Fruit fly (Drosophila melanogaster) whole organism, prepupa: Measurements from ENCODE around the gene ORMDL.

Source experiments
- Blimp-1 ChIP-seq: fragments of 200-800 bp; sonication (Bioruptor generic); optimal IDR thresholded peaks from 3 replicates; lab custom pipeline; 2017; ENCODE audit warnings: missing biosample characterization, missing genetic modification characterization, mild to moderate bottlenecking, moderate library complexity, missing genetic modification reagents
- CG10631 ChIP-seq: fragments of 200-800 bp; sonication (Bioruptor generic); optimal IDR thresholded peaks from 2 replicates; lab custom pipeline; 2016; ENCODE audit warnings: missing biosample characterization, missing genetic modification characterization
- CG10669 ChIP-seq: fragments of 200-800 bp; sonication (Bioruptor generic); optimal IDR thresholded peaks from 3 replicates; lab custom pipeline; 2018; ENCODE audit warnings: missing biosample characterization, mild to moderate bottlenecking, missing genetic modification characterization, moderate library complexity
- CG11294 ChIP-seq: fragments of 200-800 bp; sonication (Bioruptor generic); IDR thresholded peaks from 2 replicates; pipeline ENCODE4 v1.3.6; 2022; ENCODE audit warnings: missing biosample characterization, missing genetic modification characterization
- CG11902 ChIP-seq: fragments of 200-800 bp; sonication (Bioruptor generic); optimal IDR thresholded peaks from 3 replicates; lab custom pipeline; 2016; ENCODE audit warnings: missing biosample characterization, missing genetic modification characterization
- CG15336 ChIP-seq: fragments of 200-800 bp; sonication (Bioruptor generic); IDR thresholded peaks from 2 replicates; pipeline ENCODE4 v1.3.6; 2022; ENCODE audit warnings: missing biosample characterization, missing genetic modification characterization
- CG1621 ChIP-seq: fragments of 200-800 bp; sonication (Bioruptor generic); optimal IDR thresholded peaks from 3 replicates; lab custom pipeline; 2018; ENCODE audit warnings: missing biosample characterization, mild to moderate bottlenecking, missing genetic modification characterization
- CG16779 ChIP-seq: fragments of 200-800 bp; sonication (Bioruptor generic); optimal IDR thresholded peaks from 3 replicates; lab custom pipeline; 2017; ENCODE audit warnings: missing biosample characterization, mild to moderate bottlenecking, missing genetic modification characterization
- CG3032 ChIP-seq: fragments of 200-800 bp; optimal IDR thresholded peaks from 2 replicates; lab custom pipeline; 2019; ENCODE audit warnings: missing biosample characterization, mild to moderate bottlenecking, missing genetic modification characterization, moderate library complexity
- CG32006 ChIP-seq: fragments of 200-800 bp; sonication (Bioruptor generic); optimal IDR thresholded peaks from 3 replicates; lab custom pipeline; 2017; ENCODE audit warnings: missing biosample characterization, mild to moderate bottlenecking, missing genetic modification characterization
- CG34406 ChIP-seq: fragments of 200-800 bp; sonication (Bioruptor generic); optimal IDR thresholded peaks from 3 replicates; lab custom pipeline; 2016; ENCODE audit warnings: missing biosample characterization, missing genetic modification characterization
- CG3919 ChIP-seq: fragments of 200-800 bp; sonication (Bioruptor generic); optimal IDR thresholded peaks from 3 replicates; lab custom pipeline; 2016; ENCODE audit warnings: missing biosample characterization, missing genetic modification characterization
- CG4318 ChIP-seq: fragments of 200-800 bp; sonication (Bioruptor generic); optimal IDR thresholded peaks from 3 replicates; lab custom pipeline; 2017; ENCODE audit warnings: missing biosample characterization, mild to moderate bottlenecking, missing genetic modification characterization
- CG6163 ChIP-seq: fragments of 200-800 bp; sonication (Bioruptor generic); IDR thresholded peaks from 3 replicates; pipeline ENCODE4 v1.3.6; 2022; ENCODE audit warnings: missing biosample characterization, missing genetic modification characterization
- CG6276 ChIP-seq: fragments of 200-800 bp; sonication (Bioruptor generic); optimal IDR thresholded peaks from 2 replicates; lab custom pipeline; 2017; ENCODE audit warnings: missing biosample characterization, mild to moderate bottlenecking, missing genetic modification characterization
- CG6792 ChIP-seq: fragments of 200-800 bp; sonication (Bioruptor generic); optimal IDR thresholded peaks from 3 replicates; lab custom pipeline; 2016; ENCODE audit warnings: missing biosample characterization, missing genetic modification characterization
- CG6854 ChIP-seq: fragments of 200-800 bp; sonication (Bioruptor generic); optimal IDR thresholded peaks from 2 replicates; lab custom pipeline; 2017; ENCODE audit warnings: missing biosample characterization, mild to moderate bottlenecking, missing genetic modification characterization
- CG7368 ChIP-seq: fragments of 200-800 bp; sonication (Bioruptor generic); optimal IDR thresholded peaks from 3 replicates; lab custom pipeline; 2016; ENCODE audit warnings: missing biosample characterization, missing genetic modification characterization
- CG8119 ChIP-seq: fragments of 200-800 bp; sonication (Bioruptor generic); IDR thresholded peaks from 3 replicates; pipeline ENCODE4 v1.3.6; 2022; ENCODE audit warnings: missing biosample characterization, missing genetic modification characterization
- Eip75B ChIP-seq: fragments of 200-800 bp; sonication (Bioruptor generic); optimal IDR thresholded peaks from 3 replicates; lab custom pipeline; 2016; ENCODE audit warnings: missing biosample characterization, missing genetic modification characterization
- Eip78C ChIP-seq: fragments of 200-800 bp; sonication (Bioruptor generic); peaks from one replicate; lab custom pipeline; 2016; ENCODE audit warnings: missing biosample characterization, missing genetic modification characterization
- Eip93F ChIP-seq: fragments of 200-800 bp; sonication (Bioruptor generic); optimal IDR thresholded peaks from 2 replicates; lab custom pipeline; 2016; ENCODE audit warnings: missing biosample characterization, mild to moderate bottlenecking, missing genetic modification characterization
- Ets21C ChIP-seq: fragments of 200-800 bp; sonication (Bioruptor generic); optimal IDR thresholded peaks from 3 replicates; lab custom pipeline; 2016; ENCODE audit warnings: missing biosample characterization, missing genetic modification characterization
- Ets96B ChIP-seq: fragments of 200-800 bp; optimal IDR thresholded peaks from 2 replicates; lab custom pipeline; 2019; ENCODE audit warnings: missing biosample characterization, mild to moderate bottlenecking, missing genetic modification characterization, moderate library complexity
- Gug ChIP-seq: fragments of 200-800 bp; sonication (Bioruptor generic); IDR thresholded peaks from 2 replicates; pipeline ENCODE4 v1.3.6; 2022; ENCODE audit warnings: missing biosample characterization, missing genetic modification characterization
- Hr38 ChIP-seq: sonication (Bioruptor generic); optimal IDR thresholded peaks from 2 replicates; lab custom pipeline; 2016; ENCODE audit warnings: missing biosample characterization, missing genetic modification characterization
- Hr39 ChIP-seq: fragments of 200-800 bp; sonication (Bioruptor generic); optimal IDR thresholded peaks from 2 replicates; lab custom pipeline; 2016; ENCODE audit warnings: missing biosample characterization, missing genetic modification characterization
- Hr4 ChIP-seq: fragments of 200-800 bp; sonication (Bioruptor generic); optimal IDR thresholded peaks from 3 replicates; lab custom pipeline; 2016; ENCODE audit warnings: missing biosample characterization, missing genetic modification characterization
- Lpt ChIP-seq: fragments of 200-800 bp; sonication (Bioruptor generic); optimal IDR thresholded peaks from 3 replicates; lab custom pipeline; 2016; ENCODE audit warnings: missing biosample characterization, missing genetic modification characterization
- Met ChIP-seq: fragments of 200-800 bp; sonication (Bioruptor generic); optimal IDR thresholded peaks from 3 replicates; lab custom pipeline; 2016; ENCODE audit warnings: missing biosample characterization, missing genetic modification characterization
- OdsH ChIP-seq: fragments of 200-800 bp; sonication (Bioruptor generic); optimal IDR thresholded peaks from 3 replicates; lab custom pipeline; 2016; ENCODE audit warnings: missing biosample characterization, missing genetic modification characterization
- Sox102F ChIP-seq: fragments of 200-800 bp; sonication (Bioruptor generic); optimal IDR thresholded peaks from 2 replicates; lab custom pipeline; 2016; ENCODE audit warnings: missing biosample characterization, mild to moderate bottlenecking, missing genetic modification characterization
- Sox14 ChIP-seq: fragments of 200-800 bp; sonication (Bioruptor generic); optimal IDR thresholded peaks from 3 replicates; lab custom pipeline; 2016; ENCODE audit warnings: missing biosample characterization, missing genetic modification characterization
- achi ChIP-seq: fragments of 200-800 bp; sonication (Bioruptor generic); optimal IDR thresholded peaks from 3 replicates; lab custom pipeline; 2016; ENCODE audit warnings: missing biosample characterization, missing genetic modification characterization
- acj6 ChIP-seq: fragments of 200-800 bp; sonication (Bioruptor generic); optimal IDR thresholded peaks from 3 replicates; lab custom pipeline; 2016; ENCODE audit warnings: missing biosample characterization, missing genetic modification characterization
- esn ChIP-seq: fragments of 200-800 bp; sonication (Bioruptor generic); optimal IDR thresholded peaks from 2 replicates; lab custom pipeline; 2016; ENCODE audit warnings: missing biosample characterization, mild to moderate bottlenecking, missing genetic modification characterization, moderate library complexity
- fd85E ChIP-seq: fragments of 200-800 bp; sonication (Bioruptor generic); optimal IDR thresholded peaks from 3 replicates; lab custom pipeline; 2016; ENCODE audit warnings: missing biosample characterization, missing genetic modification characterization
- fkh ChIP-seq: fragments of 200-800 bp; sonication (Bioruptor generic); optimal IDR thresholded peaks from 3 replicates; lab custom pipeline; 2017; ENCODE audit warnings: missing biosample characterization, mild to moderate bottlenecking, missing genetic modification characterization, moderate library complexity
- lz ChIP-seq: fragments of 200-800 bp; sonication (Bioruptor generic); optimal IDR thresholded peaks from 3 replicates; lab custom pipeline; 2016; ENCODE audit warnings: missing biosample characterization, missing genetic modification characterization
- net ChIP-seq: fragments of 200-800 bp; sonication (Bioruptor generic); optimal IDR thresholded peaks from 3 replicates; lab custom pipeline; 2016; ENCODE audit warnings: missing biosample characterization, missing genetic modification characterization
- pdm3 ChIP-seq: fragments of 200-800 bp; sonication (Bioruptor generic); optimal IDR thresholded peaks from 3 replicates; lab custom pipeline; 2016; ENCODE audit warnings: missing biosample characterization, missing genetic modification characterization
- salr ChIP-seq, 2 experiments: fragments of 200-800 bp; sonication (Bioruptor generic); optimal IDR thresholded peaks; 3 replicates each; lab custom pipeline; 2016 to 2018; ENCODE audit warnings: missing biosample characterization in 2 of 2, missing genetic modification characterization in 2 of 2, mild to moderate bottlenecking in 1 of 2
- spab ChIP-seq: fragments of 200-800 bp; sonication (Bioruptor generic); optimal IDR thresholded peaks from 2 replicates; lab custom pipeline; 2017; ENCODE audit warnings: missing biosample characterization, mild to moderate bottlenecking, missing genetic modification characterization, missing genetic modification reagents
- ss ChIP-seq, 2 experiments: fragments of 200-800 bp; sonication (Bioruptor generic); optimal IDR thresholded peaks; 2 replicates in 1 of 2; 3 replicates in 1 of 2; lab custom pipeline; 2017 to 2018; ENCODE audit warnings: mild to moderate bottlenecking in 2 of 2, missing biosample characterization in 2 of 2, missing genetic modification characterization in 2 of 2, moderate library complexity in 1 of 2
- svp ChIP-seq: fragments of 200-800 bp; sonication (Bioruptor generic); peaks from one replicate; lab custom pipeline; 2016; ENCODE audit warnings: missing biosample characterization, missing genetic modification characterization
- topi ChIP-seq: fragments of 200-800 bp; sonication (Bioruptor generic); optimal IDR thresholded peaks from 3 replicates; lab custom pipeline; 2016; ENCODE audit warnings: missing biosample characterization, missing genetic modification characterization
- vri ChIP-seq: fragments of 200-800 bp; sonication (Bioruptor generic); optimal IDR thresholded peaks from 3 replicates; lab custom pipeline; 2016; ENCODE audit warnings: missing biosample characterization, mild to moderate bottlenecking, missing genetic modification characterization

The ORMDL gene

DNA sequence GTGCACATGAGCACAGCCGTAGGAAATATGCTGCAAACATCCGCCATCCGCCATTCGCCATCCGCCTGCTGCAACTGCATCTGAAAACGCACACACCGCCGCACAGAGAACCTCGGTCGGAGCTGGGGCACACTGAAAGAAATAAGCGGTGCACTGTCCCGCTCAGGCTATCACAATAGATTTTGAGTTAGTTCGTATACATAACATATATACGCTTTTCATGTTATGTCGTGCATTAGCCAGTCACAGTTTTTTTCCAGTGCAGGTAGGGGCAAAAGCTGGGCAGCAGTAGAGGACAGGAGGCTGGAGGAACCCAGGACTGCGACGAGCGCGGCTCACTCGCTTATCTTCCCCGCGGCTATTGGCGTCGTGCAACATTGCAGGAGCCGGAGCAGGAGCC lies 40.7 kb upstream of the ORMDL start (continued):
- TF ChIP-seq CG3032 (tag; lab: Kevin White, UChicago), result peak; percentile 48
- peak; percentile 60 for TF ChIP-seq topi (GFP tag; lab: Kevin White, UChicago)
- TF ChIP-seq Hr39 (GFP tag; lab: Kevin White, UChicago), result peak; percentile 66
- peak; percentile 59 for TF ChIP-seq Eip75B (GFP tag; lab: Kevin White, UChicago)
- peak; percentile 47 for TF ChIP-seq spab
- TF ChIP-seq CG3919 (GFP tag; lab: Kevin White, UChicago), result peak; percentile 68
- peak; percentile 40 for TF ChIP-seq CG11902 (GFP tag; lab: Kevin White, UChicago)
- no peak for TF ChIP-seq CG6276
- TF ChIP-seq CG32006 (GFP tag; lab: Kevin White, UChicago), result no peak
- peak; percentile 33 for TF ChIP-seq Ets21C
- no peak for TF ChIP-seq CG4318 (GFP tag; lab: Kevin White, UChicago)
- peak; percentile 74 for TF ChIP-seq esn (GFP tag; lab: Kevin White, UChicago)
- peak; percentile 82 for TF ChIP-seq svp (GFP tag; lab: Kevin White, UChicago)
- TF ChIP-seq achi (GFP tag; lab: Kevin White, UChicago), result peak; percentile 42
- TF ChIP-seq Ets96B (tag; lab: Kevin White, UChicago), result peak; percentile 43
- TF ChIP-seq salr (GFP tag; optimal IDR thresholded peaks at IDR 0.05; lab: Kevin White, UChicago), result peak in 1 of 2 experiments; percentile 37
- TF ChIP-seq acj6 (GFP tag; lab: Kevin White, UChicago), result peak; percentile 55
- peak; percentile 46 for TF ChIP-seq vri (GFP tag; lab: Kevin White, UChicago)
- TF ChIP-seq OdsH, result peak; percentile 48
- TF ChIP-seq CG7368, result peak; percentile 34
- TF ChIP-seq Lpt, result no peak
- peak; percentile 15 for TF ChIP-seq net
- no peak for TF ChIP-seq Hr38 (GFP tag; lab: Kevin White, UChicago)
- no peak for TF ChIP-seq Gug
- TF ChIP-seq Blimp-1, result no peak
- TF ChIP-seq fd85E (GFP tag; lab: Kevin White, UChicago), result no peak
- TF ChIP-seq Sox102F (GFP tag; lab: Kevin White, UChicago), result peak; percentile 67

DNA sequence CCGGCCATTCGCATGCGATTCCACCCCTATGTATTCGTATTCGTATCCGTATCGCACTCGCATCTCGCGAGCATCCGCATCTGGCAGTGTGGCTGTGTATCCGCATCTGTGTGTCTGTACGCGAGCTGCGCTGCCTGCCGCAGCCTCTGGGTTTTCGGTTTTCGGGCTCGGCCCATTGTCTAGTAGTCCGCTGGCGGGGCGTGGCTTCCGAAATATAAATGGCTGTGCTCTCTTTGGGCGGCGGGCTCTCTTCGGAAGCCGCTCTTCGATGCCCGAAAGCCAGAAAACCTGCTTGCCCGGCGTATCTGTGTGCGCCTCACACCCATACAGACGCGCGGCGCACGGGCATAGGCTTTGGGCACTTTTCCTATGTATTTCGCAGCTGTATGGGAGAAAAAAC lies 36.8 kb upstream of the ORMDL start:
- peak; percentile 33; the same call in 2 of the 3 replicates for TF ChIP-seq CG8119 (GFP tag; lab: Robert Waterston, UW)
- TF ChIP-seq esn (GFP tag; lab: Kevin White, UChicago), result no peak
- TF ChIP-seq svp (GFP tag; lab: Kevin White, UChicago), result peak; percentile 6
- TF ChIP-seq CG10669 (GFP tag; lab: Kevin White, UChicago), result no peak
- no peak for TF ChIP-seq CG6792
- no peak for TF ChIP-seq CG16779 (tag; lab: Kevin White, UChicago)
- peak; percentile 46 for TF ChIP-seq Eip78C
- TF ChIP-seq ss (GFP tag; optimal IDR thresholded peaks at IDR 0.05; lab: Kevin White, UChicago), result peak in 1 of 2 experiments; percentile 3

DNA sequence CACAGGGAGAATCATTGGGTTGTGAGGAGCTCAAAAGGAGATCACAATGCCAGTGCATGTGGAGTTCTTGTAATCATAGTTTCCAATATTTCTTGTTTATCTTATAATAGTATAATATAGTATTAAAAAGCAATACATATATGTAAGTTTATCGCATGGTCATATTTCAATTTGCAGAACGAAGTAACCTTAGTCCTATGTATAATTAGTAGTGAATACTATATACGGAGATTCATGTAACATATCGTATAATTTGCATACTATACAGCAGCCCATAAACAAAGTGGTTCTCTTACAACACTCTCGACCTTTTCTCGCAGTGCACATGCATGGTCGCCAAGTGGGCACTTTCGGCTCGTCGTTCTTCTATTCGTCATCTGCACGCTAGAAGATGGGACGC lies 32.8 kb upstream of the ORMDL start:
- TF ChIP-seq CG3919 (GFP tag; lab: Kevin White, UChicago) (peak; percentile 25), acj6 (GFP tag; lab: Kevin White, UChicago) (peak; percentile 13), CG6854 (GFP tag; lab: Kevin White, UChicago) (no peak), Sox14 (GFP tag; lab: Kevin White, UChicago) (no peak), Hr4 (GFP tag; lab: Kevin White, UChicago) (no peak), CG3032 (tag; lab: Kevin White, UChicago) (peak; percentile 39), Ets21C (no peak), lz (GFP tag; lab: Kevin White, UChicago) (no peak), Eip93F (GFP tag; lab: Kevin White, UChicago) (no peak), fkh (GFP tag; lab: Kevin White, UChicago) (no peak), CG11294 (GFP tag; lab: Robert Waterston, UW) (no peak), CG7368 (no peak), CG32006 (GFP tag; lab: Kevin White, UChicago) (no peak), pdm3 (no peak), topi (GFP tag; lab: Kevin White, UChicago) (no peak), CG10631 (GFP tag; lab: Kevin White, UChicago) (peak; percentile 45), Hr38 (GFP tag; lab: Kevin White, UChicago) (no peak), CG6163 (GFP tag; lab: Robert Waterston, UW) (no peak), CG1621 (tag; lab: Kevin White, UChicago) (no peak), Ets96B (tag; lab: Kevin White, UChicago) (peak; percentile 42), Sox102F (GFP tag; lab: Kevin White, UChicago) (no peak), ss (GFP tag; optimal IDR thresholded peaks at IDR 0.05; lab: Kevin White, UChicago) (peak in 1 of 2 experiments; percentile 48), Eip75B (GFP tag; lab: Kevin White, UChicago) (no peak), CG34406 (GFP tag; lab: Kevin White, UChicago) (peak; percentile 9), Blimp-1 (no peak), CG4318 (GFP tag; lab: Kevin White, UChicago) (no peak), Met (GFP tag; lab: Kevin White, UChicago) (no peak), CG10669 (GFP tag; lab: Kevin White, UChicago) (no peak), Hr39 (GFP tag; lab: Kevin White, UChicago) (no peak), CG15336 (GFP tag; lab: Robert Waterston, UW) (no peak)
